Worm (Caenorhabditis elegans) whole organism, mixed stage, embryonic: ENCODE measurements around the gene srxa-11.

Source experiments
- blmp-1 ChIP-seq: fragments of 150-350 bp; optimal IDR thresholded peaks from 2 replicates; lab custom pipeline; 2014; ENCODE audit warnings: missing biosample characterization, missing genetic modification characterization
- drap-1 ChIP-seq: fragments of 200-800 bp; sonication (Bioruptor generic); optimal IDR thresholded peaks from 3 replicates; lab custom pipeline; 2018; ENCODE audit warnings: mild to moderate bottlenecking, missing genetic modification characterization, missing compliant biosample characterization
- elt-3 ChIP-seq: fragments of 150-350 bp; optimal IDR thresholded peaks from 2 replicates; lab custom pipeline; 2014; ENCODE audit warnings: missing biosample characterization, missing genetic modification characterization
- hlh-1 ChIP-seq: fragments of 150-350 bp; optimal IDR thresholded peaks from 2 replicates; lab custom pipeline; 2014; ENCODE audit warnings: missing biosample characterization, missing genetic modification reagents, missing genetic modification characterization
- nhr-237 ChIP-seq: fragments of 150-350 bp; optimal IDR thresholded peaks from 2 replicates; lab custom pipeline; 2014; ENCODE audit warnings: missing biosample characterization, missing genetic modification characterization
- snpc-4 ChIP-seq: fragments of 150-350 bp; optimal IDR thresholded peaks from 2 replicates; lab custom pipeline; 2014; ENCODE audit warnings: missing biosample characterization, missing genetic modification characterization
- unc-62 ChIP-seq: fragments of 150-350 bp; optimal IDR thresholded peaks from 2 replicates; lab custom pipeline; 2014; ENCODE audit warnings: missing biosample characterization, missing genetic modification reagents, missing genetic modification characterization

- TF ChIP-seq blmp-1 (tag; lab: Kevin White, UChicago) = no peak
- TF ChIP-seq nhr-237 (tag; lab: Kevin White, UChicago) = no peak
- TF ChIP-seq unc-62 (GFP tag; lab: Kevin White, UChicago) = no peak
- TF ChIP-seq hlh-1 = no peak
- no peak for TF ChIP-seq snpc-4 (tag; lab: Kevin White, UChicago)
- TF ChIP-seq elt-3 (tag; lab: Kevin White, UChicago) = no peak
- no peak for TF ChIP-seq drap-1
Measured at ce11 chrV:13946385-13947019, 22.6 kb downstream of the srxa-11 start, which contains the start of the genes srx-10 and clec-226.
